Worm (Caenorhabditis elegans): ENCODE results near the gene sek-3.

The sek-3 gene

DNA sequence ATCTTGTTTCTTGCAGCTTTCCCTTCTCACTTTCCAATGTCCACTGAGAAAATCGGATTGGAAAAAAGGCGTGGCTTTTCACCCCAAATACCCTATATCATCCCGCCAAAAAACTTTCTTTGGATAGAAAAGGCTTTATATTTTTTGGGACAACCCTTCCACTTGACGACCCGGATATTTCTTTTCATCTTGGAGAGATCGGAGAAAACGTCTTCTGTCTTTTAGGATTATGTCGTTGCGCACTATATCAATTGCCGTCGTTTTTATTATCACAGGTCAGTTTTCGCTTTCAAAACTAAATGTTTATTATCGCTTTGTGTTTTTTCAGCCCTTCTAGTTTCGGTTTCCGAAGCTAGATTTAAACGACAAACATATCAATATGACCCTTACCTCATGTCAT, 26.2 kb downstream of the sek-3 start, which contains the start of gene Y64H9A.2:
Y64H9A.2 (plus strand) TSS at position 90 of the 400 bp plus-strand sequence.
- no peak for TF ChIP-seq unc-62 (GFP tag; optimal IDR thresholded peaks at IDR 0.05)

DNA sequence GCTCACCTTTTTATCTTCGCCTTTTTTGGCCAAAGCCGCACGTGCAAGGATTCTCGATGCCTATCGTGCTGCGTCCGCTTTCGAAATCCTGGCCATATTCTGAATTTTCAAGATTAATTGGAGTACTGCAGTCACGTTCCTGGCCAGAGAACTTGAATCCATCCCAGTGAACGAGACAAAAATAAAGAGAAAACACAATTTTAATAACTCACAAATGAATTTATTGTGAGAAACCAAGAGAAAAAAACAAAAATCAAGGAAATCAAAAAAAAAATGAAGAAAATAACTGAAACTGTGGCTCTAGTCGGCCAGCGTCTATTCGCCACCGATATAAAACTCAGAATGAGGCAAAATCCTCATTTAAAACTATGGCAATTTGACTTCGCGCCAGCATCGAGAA, 41.5 kb downstream of the sek-3 start, which contains the start of gene C24H10.4:
C24H10.4 (minus strand) TSS at position 101 of the 400 bp plus-strand sequence.
- no peak for TF ChIP-seq unc-62 (GFP tag; optimal IDR thresholded peaks at IDR 0.05)

DNA sequence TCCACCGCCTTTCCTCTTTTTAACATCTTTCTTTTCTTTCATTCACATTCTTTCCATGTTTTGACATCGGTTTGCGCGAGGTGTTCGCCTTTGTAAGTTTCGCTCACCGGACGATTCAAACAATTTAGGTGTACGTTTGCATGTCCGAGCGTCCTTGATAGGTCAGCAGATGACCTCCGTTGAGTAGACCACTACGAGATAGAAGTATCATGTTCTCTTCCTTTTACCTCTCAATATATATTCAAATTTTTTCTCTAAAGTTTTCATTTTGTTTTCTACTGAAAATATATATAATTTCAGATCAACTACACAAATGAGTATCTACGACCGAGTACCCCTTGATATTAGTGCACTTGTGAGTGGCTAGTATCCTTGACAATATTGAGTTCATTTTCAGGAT, 43.1 kb downstream of the sek-3 start, which contains the start of gene C24H10.3:
C24H10.3 (plus strand) TSS at position 301 of the 400 bp plus-strand sequence.
- TF ChIP-seq unc-62 (GFP tag; optimal IDR thresholded peaks at IDR 0.05), result no peak

DNA sequence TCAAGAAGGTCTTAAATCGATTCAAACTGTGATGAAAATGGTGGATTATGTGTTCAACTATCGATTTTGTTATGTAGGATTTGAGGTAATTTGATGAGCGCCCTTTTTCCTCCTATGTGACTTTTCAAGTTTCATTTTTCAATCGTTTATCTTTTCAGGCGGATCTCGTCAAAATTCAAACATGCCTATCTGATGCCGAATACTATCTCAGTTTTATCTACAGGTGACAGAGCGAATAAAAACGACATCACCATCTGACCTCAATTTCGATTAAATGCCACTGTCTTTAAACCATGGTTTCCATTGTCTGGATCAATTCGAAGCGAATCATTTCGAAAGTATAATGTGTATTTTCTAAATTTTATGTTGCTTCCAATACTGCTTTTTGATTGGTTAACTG, 44.1 kb downstream of the sek-3 start:
- TF ChIP-seq unc-62 (GFP tag; optimal IDR thresholded peaks at IDR 0.05), result no peak

DNA sequence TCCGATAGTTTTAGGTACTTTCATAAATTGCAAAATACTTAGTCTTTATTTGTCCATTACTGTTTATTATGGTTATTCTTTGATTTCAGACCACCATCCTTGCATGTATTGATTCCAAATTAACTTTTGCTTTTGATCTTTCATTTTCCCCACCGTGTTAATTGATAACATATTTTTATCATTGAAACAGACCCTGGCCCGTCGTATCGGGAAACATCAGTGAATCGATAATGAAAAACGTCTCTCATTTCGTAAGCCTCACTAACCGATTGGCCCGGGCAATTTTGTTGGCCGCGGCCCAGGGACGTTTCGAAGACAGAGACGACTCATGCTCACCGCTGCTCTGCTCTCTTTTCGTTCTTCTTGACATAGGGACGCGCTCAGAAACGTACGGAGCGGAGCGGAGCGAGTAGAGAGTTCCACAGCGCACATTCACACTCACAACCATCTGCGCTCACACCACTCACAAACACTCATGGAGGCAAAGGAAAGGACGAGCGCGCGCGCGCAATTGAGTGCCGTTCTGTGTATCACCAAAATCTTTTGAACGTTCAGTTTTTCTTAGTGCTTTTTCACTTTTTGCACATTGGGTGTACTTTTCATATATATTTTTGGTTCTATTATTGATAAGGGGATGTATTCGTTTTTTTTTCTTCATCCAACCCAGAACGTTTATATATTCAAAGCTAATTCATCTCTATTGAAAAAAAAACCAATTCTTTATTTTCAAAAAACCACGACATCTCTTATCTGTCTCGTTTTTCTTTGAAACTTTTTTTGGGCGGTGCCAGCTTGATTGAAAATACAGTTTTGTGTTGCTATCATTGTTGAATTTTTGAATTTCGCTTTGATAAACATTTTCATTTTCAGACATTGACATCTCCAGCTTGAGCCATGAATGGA, 46.3 kb downstream of the sek-3 start, which contains the start of gene C24H10.2:
C24H10.2 (plus strand) TSS at position 853 of the 903 bp plus-strand sequence.
- no peak for TF ChIP-seq unc-62 (GFP tag; optimal IDR thresholded peaks at IDR 0.05)

DNA sequence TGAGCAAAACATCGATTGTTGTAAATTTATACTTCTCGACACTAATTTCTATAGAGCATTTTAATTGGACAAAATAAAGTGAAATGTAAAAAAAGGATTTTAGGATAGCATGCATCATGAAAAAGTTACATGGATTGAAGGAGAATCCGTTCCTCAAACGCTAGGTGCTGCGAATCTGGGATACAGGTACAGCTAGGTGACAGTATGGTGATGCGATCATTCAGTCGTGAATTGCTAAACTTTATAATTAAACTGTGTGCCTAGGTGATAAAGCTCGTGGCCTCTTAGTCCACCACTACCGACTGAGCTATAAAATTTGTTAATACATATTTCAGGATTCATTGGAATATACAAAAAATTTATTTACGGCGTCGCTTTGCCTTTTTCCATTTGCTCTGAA, 48.9 kb downstream of the sek-3 start:
- TF ChIP-seq unc-62 (GFP tag; optimal IDR thresholded peaks at IDR 0.05), result no peak

DNA sequence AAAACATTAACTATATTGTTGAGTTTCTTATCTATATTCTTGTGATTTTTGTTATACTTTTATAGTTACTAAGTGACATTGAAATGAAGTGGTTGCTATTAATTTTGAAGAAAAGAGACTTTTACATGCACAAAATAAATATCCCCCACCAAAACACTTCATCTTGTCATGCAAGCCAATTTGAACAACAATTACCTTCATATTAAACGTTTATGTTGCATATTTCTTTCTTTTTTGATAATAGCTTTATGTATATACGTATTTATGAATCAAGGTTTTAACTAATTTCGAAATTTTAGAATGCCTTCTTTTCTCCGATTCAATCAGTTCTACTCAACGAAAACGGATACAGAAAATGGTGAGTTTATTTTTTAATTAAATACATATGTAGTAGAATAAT, 50.1 kb downstream of the sek-3 start, which contains the start of gene clc-7:
clc-7 (plus strand) TSS at position 301 of the 400 bp plus-strand sequence.
- no peak for TF ChIP-seq unc-62 (GFP tag; optimal IDR thresholded peaks at IDR 0.05)

Data from whole organism, dauer.